Worm (Caenorhabditis elegans): ENCODE results near the gene xol-1.

The xol-1 gene

ce11 chrX:8003663-8004062 is 37.5 kb upstream of the xol-1 start, which contains the start of the genes F45E1.1 and F45E1.2:
Gene F45E1.1 (plus strand): TSS chrX:8003682.
Gene F45E1.2 (plus strand): TSS chrX:8003733.
- no peak for TF ChIP-seq dve-1 (tag; optimal IDR thresholded peaks at IDR 0.05)

ce11 chrX:8004845-8005244 is 36.3 kb upstream of the xol-1 start:
- TF ChIP-seq Y22D7AL.16 (tag; optimal IDR thresholded peaks at IDR 0.05) (no peak), ets-4 (tag; optimal IDR thresholded peaks at IDR 0.05) (no peak), ceh-31 (tag; optimal IDR thresholded peaks at IDR 0.05) (peak; percentile 34), ceh-2 (tag; optimal IDR thresholded peaks at IDR 0.05) (no peak)

ce11 chrX:8005967-8006366 is 35.1 kb upstream of the xol-1 start:
- TF ChIP-seq ceh-19 (GFP tag; optimal IDR thresholded peaks at IDR 0.05) (no peak), unc-42 (tag; optimal IDR thresholded peaks at IDR 0.05) (peak; percentile 11), ceh-31 (tag; optimal IDR thresholded peaks at IDR 0.05) (peak; percentile 71), elt-2 (tag; optimal IDR thresholded peaks at IDR 0.05) (no peak), che-1 (tag; optimal IDR thresholded peaks at IDR 0.05) (no peak), dmd-4 (tag; optimal IDR thresholded peaks at IDR 0.05; ENCODE audit: borderline replicate concordance) (no peak), ceh-48 (tag; optimal IDR thresholded peaks at IDR 0.05) (peak; percentile 5), ahr-1 (tag; optimal IDR thresholded peaks at IDR 0.05) (no peak)

- TF ChIP-seq tbx-7 (tag; optimal IDR thresholded peaks at IDR 0.05) = no peak
- no peak for TF ChIP-seq C38D4.7 (GFP tag; optimal IDR thresholded peaks at IDR 0.05)
- no peak for TF ChIP-seq fkh-10 (GFP tag; optimal IDR thresholded peaks at IDR 0.05)
- no peak for TF ChIP-seq pax-1 (tag; optimal IDR thresholded peaks at IDR 0.05)
- no peak for TF ChIP-seq C08G9.2 (tag; optimal IDR thresholded peaks at IDR 0.05)
- no peak for TF ChIP-seq hlh-30 (tag; optimal IDR thresholded peaks at IDR 0.05; ENCODE audit: insufficient read depth)
Observed at ce11 chrX:8010652-8011051, 30.5 kb upstream of the xol-1 start.

ce11 chrX:8014407-8015003 is 26.6 kb upstream of the xol-1 start, which contains the start of gene unk-1:
Gene unk-1 (plus strand): TSS chrX:8014983.
- TF ChIP-seq odd-2 (tag; optimal IDR thresholded peaks at IDR 0.05) (no peak), fkh-10 (GFP tag; optimal IDR thresholded peaks at IDR 0.05) (no peak), pha-2 (tag; optimal IDR thresholded peaks at IDR 0.05) (no peak), unc-55 (GFP tag; optimal IDR thresholded peaks at IDR 0.05) (no peak), elt-4 (tag; optimal IDR thresholded peaks at IDR 0.05) (no peak), C08G9.2 (tag; optimal IDR thresholded peaks at IDR 0.05) (no peak), pros-1 (tag; optimal IDR thresholded peaks at IDR 0.05) (no peak), ceh-18 (tag; optimal IDR thresholded peaks at IDR 0.05) (no peak), sdc-2 (tag; optimal IDR thresholded peaks at IDR 0.05) (no peak), ceh-48 (tag; optimal IDR thresholded peaks at IDR 0.05) (no peak), pat-9 (tag; optimal IDR thresholded peaks at IDR 0.05) (no peak), npax-4 (tag; optimal IDR thresholded peaks at IDR 0.05) (no peak), C38D4.7 (GFP tag; optimal IDR thresholded peaks at IDR 0.05) (no peak), elt-2 (tag; optimal IDR thresholded peaks at IDR 0.05) (no peak), pha-4 (tag; optimal IDR thresholded peaks at IDR 0.05) (no peak), hlh-15 (tag; optimal IDR thresholded peaks at IDR 0.05) (no peak), ceh-30 (tag; optimal IDR thresholded peaks at IDR 0.05) (no peak), hlh-13 (GFP tag; optimal IDR thresholded peaks at IDR 0.05) (no peak), lin-11 (tag; optimal IDR thresholded peaks at IDR 0.05) (no peak), ets-4 (tag; optimal IDR thresholded peaks at IDR 0.05) (no peak)

- TF ChIP-seq ztf-16 (tag; optimal IDR thresholded peaks at IDR 0.05) = no peak
- no peak for TF ChIP-seq Y22D7AL.16 (tag; optimal IDR thresholded peaks at IDR 0.05)
- no peak for TF ChIP-seq ceh-30 (tag; optimal IDR thresholded peaks at IDR 0.05)
- TF ChIP-seq pha-4 (tag; optimal IDR thresholded peaks at IDR 0.05) = no peak
- no peak for TF ChIP-seq eyg-1 (tag; optimal IDR thresholded peaks at IDR 0.05)
- TF ChIP-seq ama-1 (optimal IDR thresholded peaks at IDR 0.05) = no peak
- no peak for TF ChIP-seq ceh-22 (tag; optimal IDR thresholded peaks at IDR 0.05)
Observed at ce11 chrX:8015889-8016288, 25.2 kb upstream of the xol-1 start.
